Worm (Caenorhabditis elegans) whole organism, L3 larva: ENCODE data around the gene Y53C12A.11.
A peak's percentile ranks its signal among the peaks of the same experiment; 100 is the strongest.

Source experiments
- R02D3.7 ChIP-seq: fragments of 150-350 bp; optimal IDR thresholded peaks from 2 replicates; lab custom pipeline; 2014; ENCODE audit warnings: missing biosample characterization, missing genetic modification characterization
- aly-2 ChIP-seq: fragments of 150-350 bp; optimal IDR thresholded peaks from 2 replicates; lab custom pipeline; 2014; ENCODE audit warnings: missing biosample characterization, missing genetic modification characterization
- ceh-28 ChIP-seq: fragments of 150-350 bp; optimal IDR thresholded peaks from 2 replicates; lab custom pipeline; 2014; ENCODE audit warnings: missing biosample characterization, missing genetic modification reagents, missing genetic modification characterization
- ceh-82 ChIP-seq: fragments of 150-350 bp; optimal IDR thresholded peaks from 2 replicates; lab custom pipeline; 2014; ENCODE audit warnings: missing biosample characterization, missing genetic modification characterization
- ceh-9 ChIP-seq: sonication (generic microtip); optimal IDR thresholded peaks from 2 replicates; lab custom pipeline; 2018; ENCODE audit warnings: missing biosample characterization, missing genetic modification characterization
- daf-12 ChIP-seq: fragments of 150-350 bp; optimal IDR thresholded peaks from 2 replicates; lab custom pipeline; 2014; ENCODE audit warnings: missing biosample characterization, missing genetic modification reagents, missing genetic modification characterization
- egl-27 ChIP-seq: sonication (generic microtip); optimal IDR thresholded peaks from 4 replicates; lab custom pipeline; 2017; ENCODE audit warnings: missing biosample characterization, missing genetic modification reagents, missing genetic modification characterization
- egl-5 ChIP-seq: fragments of 150-350 bp; optimal IDR thresholded peaks from 2 replicates; lab custom pipeline; 2017; ENCODE audit warnings: missing biosample characterization, missing genetic modification reagents, missing genetic modification characterization, inconsistent platforms
- elt-1 ChIP-seq: fragments of 150-350 bp; optimal IDR thresholded peaks from 2 replicates; lab custom pipeline; 2014; ENCODE audit warnings: missing biosample characterization, missing genetic modification characterization
- elt-2 ChIP-seq: sonication (generic microtip); optimal IDR thresholded peaks from 2 replicates; lab custom pipeline; 2016; ENCODE audit warnings: missing genetic modification reagents, mild to moderate bottlenecking, missing genetic modification characterization, missing compliant biosample characterization
- fkh-10 ChIP-seq: sonication (generic microtip); optimal IDR thresholded peaks from 2 replicates; lab custom pipeline; 2017; ENCODE audit warnings: missing biosample characterization, missing genetic modification reagents, missing genetic modification characterization
- fkh-2 ChIP-seq: fragments of 150-350 bp; optimal IDR thresholded peaks from 2 replicates; lab custom pipeline; 2014; ENCODE audit warnings: missing biosample characterization, missing genetic modification reagents, missing genetic modification characterization
- hmg-11 ChIP-seq: sonication (generic microtip); optimal IDR thresholded peaks from 2 replicates; lab custom pipeline; 2016; ENCODE audit warnings: missing genetic modification characterization, missing compliant biosample characterization
- jun-1 ChIP-seq: fragments of 150-350 bp; optimal IDR thresholded peaks from 2 replicates; lab custom pipeline; 2014; ENCODE audit warnings: missing biosample characterization, missing genetic modification reagents, missing genetic modification characterization
- lin-15B ChIP-seq: fragments of 150-350 bp; optimal IDR thresholded peaks from 2 replicates; lab custom pipeline; 2014; ENCODE audit warnings: missing biosample characterization, missing genetic modification characterization
- lin-39 ChIP-seq: fragments of 150-350 bp; optimal IDR thresholded peaks from 2 replicates; lab custom pipeline; 2018; ENCODE audit warnings: missing biosample characterization, missing genetic modification reagents, missing genetic modification characterization
- lsy-12 ChIP-seq: sonication (generic microtip); optimal IDR thresholded peaks from 2 replicates; lab custom pipeline; 2016; ENCODE audit warnings: mild to moderate bottlenecking, missing genetic modification characterization, missing compliant biosample characterization
- mdl-1 ChIP-seq: fragments of 150-350 bp; optimal IDR thresholded peaks from 2 replicates; lab custom pipeline; 2014; ENCODE audit warnings: missing biosample characterization, missing genetic modification characterization
- mml-1 ChIP-seq: fragments of 150-350 bp; sonication (generic microtip); optimal IDR thresholded peaks from 3 replicates; lab custom pipeline; 2014; ENCODE audit warnings: missing biosample characterization, missing genetic modification characterization
- nhr-12 ChIP-seq: fragments of 150-350 bp; optimal IDR thresholded peaks from 2 replicates; lab custom pipeline; 2014; ENCODE audit warnings: missing biosample characterization, missing genetic modification characterization
- nhr-23 ChIP-seq: fragments of 150-350 bp; optimal IDR thresholded peaks from 2 replicates; lab custom pipeline; 2014; ENCODE audit warnings: missing biosample characterization, missing genetic modification reagents, missing genetic modification characterization
- nhr-237 ChIP-seq: fragments of 150-350 bp; optimal IDR thresholded peaks from 2 replicates; lab custom pipeline; 2014; ENCODE audit warnings: missing biosample characterization, missing genetic modification characterization
- nhr-25 ChIP-seq: sonication (generic microtip); optimal IDR thresholded peaks from 2 replicates; lab custom pipeline; 2017; ENCODE audit warnings: missing biosample characterization, missing genetic modification characterization
- nhr-28 ChIP-seq: fragments of 150-350 bp; optimal IDR thresholded peaks from 2 replicates; lab custom pipeline; 2014; ENCODE audit warnings: missing biosample characterization, missing genetic modification characterization
- nhr-43 ChIP-seq: sonication (generic microtip); optimal IDR thresholded peaks from 2 replicates; lab custom pipeline; 2016; ENCODE audit warnings: mild to moderate bottlenecking, missing genetic modification characterization, missing compliant biosample characterization; ENCODE audit not compliant: poor library complexity, severe bottlenecking
- nhr-67 ChIP-seq: fragments of 150-350 bp; optimal IDR thresholded peaks from 2 replicates; lab custom pipeline; 2014; ENCODE audit warnings: missing biosample characterization, missing genetic modification characterization
- nhr-76 ChIP-seq: fragments of 150-350 bp; sonication (generic microtip); optimal IDR thresholded peaks from 5 replicates; lab custom pipeline; 2014; ENCODE audit warnings: missing biosample characterization, missing genetic modification characterization
- nhr-77 ChIP-seq: fragments of 150-350 bp; optimal IDR thresholded peaks from 2 replicates; lab custom pipeline; 2014; ENCODE audit warnings: missing biosample characterization, missing genetic modification characterization
- pha-4 ChIP-seq: fragments of 150-350 bp; optimal IDR thresholded peaks from 2 replicates; lab custom pipeline; 2014; ENCODE audit warnings: missing biosample characterization, missing genetic modification reagents, missing genetic modification characterization
- pqm-1 ChIP-seq: fragments of 150-350 bp; optimal IDR thresholded peaks from 2 replicates; lab custom pipeline; 2017; ENCODE audit warnings: missing biosample characterization, missing genetic modification characterization, inconsistent platforms
- skn-1 ChIP-seq: fragments of 150-350 bp; optimal IDR thresholded peaks from 2 replicates; lab custom pipeline; 2014; ENCODE audit warnings: missing biosample characterization, missing genetic modification characterization
- zag-1 ChIP-seq: fragments of 150-350 bp; optimal IDR thresholded peaks from 2 replicates; lab custom pipeline; 2014; ENCODE audit warnings: missing biosample characterization, missing genetic modification characterization

Gene Y53C12A.11

ce11 chrII:9674678-9675077, 43.8 kb downstream of the Y53C12A.11 start, which contains the start of gene arc-1:
arc-1 (plus strand) TSS chrII:9674978.
- TF ChIP-seq nhr-43 (tag; lab: Kevin White, UChicago), result no peak
- TF ChIP-seq egl-27 (tag; lab: Kevin White, UChicago), result no peak
- TF ChIP-seq mml-1, result no peak
- no peak for TF ChIP-seq elt-1 (tag; lab: Kevin White, UChicago)
- no peak for TF ChIP-seq fkh-2 (tag; lab: Kevin White, UChicago)
- TF ChIP-seq nhr-76 (tag; lab: Kevin White, UChicago), result no peak
- no peak for TF ChIP-seq nhr-25 (tag; lab: Kevin White, UChicago)
- TF ChIP-seq nhr-237, result no peak
- no peak for TF ChIP-seq ceh-9 (tag; lab: Kevin White, UChicago)
- no peak for TF ChIP-seq daf-12
- TF ChIP-seq ceh-82 (tag; lab: Kevin White, UChicago), result no peak
- TF ChIP-seq skn-1, result no peak
- TF ChIP-seq nhr-67, result no peak
- TF ChIP-seq zag-1, result no peak
- no peak for TF ChIP-seq aly-2 (tag; lab: Kevin White, UChicago)
- no peak for TF ChIP-seq lsy-12
- no peak for TF ChIP-seq egl-5 (tag; lab: Kevin White, UChicago)
- TF ChIP-seq jun-1 (tag; lab: Kevin White, UChicago), result no peak
- TF ChIP-seq nhr-77 (tag; lab: Kevin White, UChicago), result no peak
- no peak for TF ChIP-seq pqm-1 (tag; lab: Kevin White, UChicago)

ce11 chrII:9671308-9671707, 47.2 kb downstream of the Y53C12A.11 start, which contains the start of gene ZK1320.7:
ZK1320.7 (plus strand) TSS chrII:9671608.
- TF ChIP-seq ceh-9 (tag; lab: Kevin White, UChicago) (no peak), elt-1 (tag; lab: Kevin White, UChicago) (no peak), mdl-1 (tag; lab: Kevin White, UChicago) (no peak), nhr-28 (tag; lab: Kevin White, UChicago) (no peak)

ce11 chrII:9668959-9669358, 49.5 kb downstream of the Y53C12A.11 start, which contains the start of gene taf-8:
taf-8 (plus strand) TSS chrII:9669318.
- TF ChIP-seq nhr-12 (tag; lab: Kevin White, UChicago), result no peak
- peak; percentile 7 for TF ChIP-seq lin-39 (tag; lab: Kevin White, UChicago)
- TF ChIP-seq pha-4 (tag; lab: Kevin White, UChicago), result peak; percentile 84
- TF ChIP-seq lin-15B (tag; lab: Kevin White, UChicago), result peak; percentile 47
- peak; percentile 55 for TF ChIP-seq hmg-11 (tag; lab: Kevin White, UChicago)
- TF ChIP-seq skn-1, result no peak
- TF ChIP-seq ceh-28 (tag; lab: Kevin White, UChicago), result no peak
- TF ChIP-seq nhr-23 (tag; lab: Kevin White, UChicago), result peak; percentile 57
- no peak for TF ChIP-seq lsy-12
- TF ChIP-seq fkh-10, result no peak
- peak; percentile 6 for TF ChIP-seq nhr-25 (tag; lab: Kevin White, UChicago)
- TF ChIP-seq R02D3.7, result peak; percentile 92
- TF ChIP-seq elt-2 (tag; lab: Kevin White, UChicago), result peak; percentile 12
